Fruit fly (Drosophila melanogaster) whole organism, embryonic: ENCODE data around the gene CG13097.

ENCODE experiments used
- Ada2b ChIP-seq: fragments of 200-800 bp; sonication (Bioruptor generic); IDR thresholded peaks from 2 replicates; pipeline ENCODE4 v1.3.6; 2022; ENCODE audit warnings: missing biosample characterization, missing genetic modification characterization
- Atf3 ChIP-seq: fragments of 200-800 bp; sonication (Bioruptor generic); optimal IDR thresholded peaks from 3 replicates; lab custom pipeline; 2016; ENCODE audit warnings: missing biosample characterization, missing genetic modification characterization
- CG10274 ChIP-seq: fragments of 200-800 bp; sonication (Bioruptor generic); optimal IDR thresholded peaks from 3 replicates; lab custom pipeline; 2017; ENCODE audit warnings: missing biosample characterization, mild to moderate bottlenecking, missing genetic modification characterization
- CG10321 ChIP-seq: fragments of 200-800 bp; sonication (Bioruptor generic); IDR thresholded peaks from 2 replicates; pipeline ENCODE4 v1.3.6; 2022; ENCODE audit warnings: missing biosample characterization, missing genetic modification characterization
- CG11398 ChIP-seq: fragments of 200-800 bp; sonication (Bioruptor generic); optimal IDR thresholded peaks from 2 replicates; lab custom pipeline; 2016; ENCODE audit warnings: missing biosample characterization, missing genetic modification characterization
- CG11695 ChIP-seq: fragments of 200-800 bp; sonication (Bioruptor generic); IDR thresholded peaks from 3 replicates; pipeline ENCODE4 v1.3.6; 2022; ENCODE audit warnings: missing biosample characterization, missing genetic modification characterization
- CG12744 ChIP-seq: fragments of 200-800 bp; sonication (Bioruptor generic); optimal IDR thresholded peaks from 2 replicates; lab custom pipeline; 2016; ENCODE audit warnings: missing biosample characterization, missing genetic modification characterization
- CG13296 ChIP-seq: fragments of 200-800 bp; sonication (Bioruptor generic); optimal IDR thresholded peaks from 3 replicates; lab custom pipeline; 2018; ENCODE audit warnings: missing biosample characterization, mild to moderate bottlenecking, missing genetic modification characterization
- CG13894 ChIP-seq: fragments of 200-800 bp; sonication (Bioruptor generic); optimal IDR thresholded peaks from 3 replicates; lab custom pipeline; 2018; ENCODE audit warnings: missing biosample characterization, mild to moderate bottlenecking, missing genetic modification characterization, moderate library complexity
- CG15269 ChIP-seq: fragments of 200-800 bp; sonication (Bioruptor generic); optimal IDR thresholded peaks from 2 replicates; lab custom pipeline; 2018; ENCODE audit warnings: missing biosample characterization, mild to moderate bottlenecking, missing genetic modification characterization, moderate library complexity
- CG15514 ChIP-seq: fragments of 200-800 bp; sonication (Bioruptor generic); optimal IDR thresholded peaks from 3 replicates; lab custom pipeline; 2017; ENCODE audit warnings: missing biosample characterization, missing genetic modification characterization, mild to moderate bottlenecking, moderate library complexity, missing genetic modification reagents
- CG3065 ChIP-seq: fragments of 200-800 bp; sonication (Bioruptor generic); optimal IDR thresholded peaks from 2 replicates; lab custom pipeline; 2016; ENCODE audit warnings: missing biosample characterization, missing genetic modification characterization
- CG31441 ChIP-seq: fragments of 200-800 bp; sonication (Bioruptor generic); IDR thresholded peaks from 2 replicates; pipeline ENCODE4 v1.3.6; 2022; ENCODE audit warnings: missing biosample characterization, missing genetic modification characterization
- CG3163 ChIP-seq: fragments of 200-800 bp; sonication (Bioruptor generic); optimal IDR thresholded peaks from 3 replicates; lab custom pipeline; 2016; ENCODE audit warnings: missing biosample characterization, missing genetic modification characterization
- CG32767 ChIP-seq: fragments of 200-800 bp; sonication (Bioruptor generic); IDR thresholded peaks from 2 replicates; pipeline ENCODE4 v1.3.6; 2022; ENCODE audit warnings: missing biosample characterization, missing genetic modification characterization
- CG33213 ChIP-seq: fragments of 200-800 bp; sonication (Bioruptor generic); optimal IDR thresholded peaks from 3 replicates; lab custom pipeline; 2016; ENCODE audit warnings: missing biosample characterization, missing genetic modification characterization
- CG34376 ChIP-seq: fragments of 200-800 bp; sonication (Bioruptor generic); optimal IDR thresholded peaks from 2 replicates; lab custom pipeline; 2018; ENCODE audit warnings: missing biosample characterization, mild to moderate bottlenecking, missing genetic modification characterization
- CG34422 ChIP-seq: fragments of 200-800 bp; sonication (Bioruptor generic); IDR thresholded peaks from 3 replicates; pipeline ENCODE4 v1.3.6; 2022; ENCODE audit warnings: missing biosample characterization, missing genetic modification characterization
- CG6683 ChIP-seq: fragments of 200-800 bp; sonication (Bioruptor generic); optimal IDR thresholded peaks from 2 replicates; lab custom pipeline; 2017; ENCODE audit warnings: missing biosample characterization, mild to moderate bottlenecking, missing genetic modification characterization, missing genetic modification reagents
- CG7745 ChIP-seq: fragments of 200-800 bp; sonication (Bioruptor generic); optimal IDR thresholded peaks from 2 replicates; lab custom pipeline; 2018; ENCODE audit warnings: missing biosample characterization, mild to moderate bottlenecking, missing genetic modification characterization, moderate library complexity
- CG8281 ChIP-seq: fragments of 200-800 bp; sonication (Bioruptor generic); optimal IDR thresholded peaks from 2 replicates; lab custom pipeline; 2018; ENCODE audit warnings: missing biosample characterization, mild to moderate bottlenecking, missing genetic modification characterization, moderate library complexity
- CG8359 ChIP-seq: fragments of 200-800 bp; sonication (Bioruptor generic); optimal IDR thresholded peaks from 2 replicates; lab custom pipeline; 2017; ENCODE audit warnings: missing biosample characterization, mild to moderate bottlenecking, missing genetic modification characterization, borderline replicate concordance
- CG9215 ChIP-seq: fragments of 200-800 bp; sonication (Bioruptor generic); IDR thresholded peaks from 2 replicates; pipeline ENCODE4 v1.3.6; 2022; ENCODE audit warnings: missing biosample characterization, missing genetic modification characterization
- Chrac-16 ChIP-seq: fragments of 200-800 bp; sonication (Bioruptor generic); optimal IDR thresholded peaks from 3 replicates; lab custom pipeline; 2016; ENCODE audit warnings: missing biosample characterization, missing genetic modification characterization
- CkIIα-i1 ChIP-seq: fragments of 200-800 bp; sonication (Bioruptor generic); IDR thresholded peaks from 2 replicates; pipeline ENCODE4 v1.3.6; 2022; ENCODE audit warnings: missing biosample characterization, missing genetic modification characterization
- Dbx ChIP-seq: fragments of 200-800 bp; sonication (Bioruptor generic); IDR thresholded peaks from 3 replicates; pipeline ENCODE4 v1.3.6; 2022; ENCODE audit warnings: missing biosample characterization, missing genetic modification characterization
- Drgx ChIP-seq: fragments of 200-800 bp; sonication (Bioruptor generic); IDR thresholded peaks from 2 replicates; pipeline ENCODE4 v1.3.6; 2022; ENCODE audit warnings: missing biosample characterization, missing genetic modification characterization
- HLH4C ChIP-seq: fragments of 200-800 bp; sonication (Bioruptor generic); IDR thresholded peaks from 3 replicates; pipeline ENCODE4 v1.3.6; 2022; ENCODE audit warnings: missing biosample characterization, missing genetic modification characterization; ENCODE audit not compliant: partially characterized antibody
- Lhr ChIP-seq: fragments of 200-800 bp; sonication (Bioruptor generic); optimal IDR thresholded peaks from 3 replicates; lab custom pipeline; 2017; ENCODE audit warnings: mild to moderate bottlenecking, missing biosample characterization, missing genetic modification reagents, missing genetic modification characterization
- Optix ChIP-seq: fragments of 200-800 bp; sonication (Bioruptor generic); IDR thresholded peaks from 3 replicates; pipeline ENCODE4 v1.3.6; 2022; ENCODE audit warnings: missing biosample characterization, missing genetic modification characterization
- Spps ChIP-seq: fragments of 200-800 bp; sonication (Bioruptor generic); optimal IDR thresholded peaks from 2 replicates; lab custom pipeline; 2018; ENCODE audit warnings: missing biosample characterization, mild to moderate bottlenecking, missing genetic modification characterization
- ac ChIP-seq: fragments of 200-800 bp; sonication (Bioruptor generic); optimal IDR thresholded peaks from 3 replicates; lab custom pipeline; 2017; ENCODE audit warnings: missing biosample characterization, mild to moderate bottlenecking, missing genetic modification characterization
- ara ChIP-seq: fragments of 200-800 bp; sonication (Bioruptor generic); IDR thresholded peaks from 2 replicates; pipeline ENCODE4 v1.3.6; 2022; ENCODE audit warnings: missing biosample characterization, missing genetic modification characterization
- bowl ChIP-seq: fragments of 200-800 bp; sonication (Bioruptor generic); IDR thresholded peaks from 2 replicates; pipeline ENCODE4 v1.3.6; 2022; ENCODE audit warnings: missing biosample characterization, missing genetic modification characterization
- bsh ChIP-seq, 2 experiments: fragments of 200-800 bp; sonication (Bioruptor generic); optimal IDR thresholded peaks; 2 replicates each; lab custom pipeline; 2017 to 2018; ENCODE audit warnings: mild to moderate bottlenecking in 2 of 2, missing biosample characterization in 2 of 2, missing genetic modification characterization in 2 of 2, moderate library complexity in 1 of 2
- ci ChIP-seq: fragments of 200-800 bp; sonication (Bioruptor generic); IDR thresholded peaks from 3 replicates; pipeline ENCODE4 v1.3.6; 2022; ENCODE audit warnings: missing biosample characterization, missing genetic modification characterization
- croc ChIP-seq: fragments of 200-800 bp; sonication (Bioruptor generic); conservative IDR thresholded peaks from 3 replicates; pipeline ENCODE4 v1.3.6; 2022; ENCODE audit warnings: missing biosample characterization, missing genetic modification characterization
- gce ChIP-seq: fragments of 200-800 bp; sonication (Bioruptor generic); IDR thresholded peaks from 3 replicates; pipeline ENCODE4 v1.3.6; 2022; ENCODE audit warnings: missing biosample characterization, missing genetic modification characterization
- gsb-n ChIP-seq: fragments of 200-800 bp; sonication (Bioruptor generic); optimal IDR thresholded peaks from 3 replicates; lab custom pipeline; 2018; ENCODE audit warnings: missing biosample characterization, mild to moderate bottlenecking, missing genetic modification characterization
- onecut ChIP-seq: fragments of 200-800 bp; sonication (Bioruptor generic); IDR thresholded peaks from 2 replicates; pipeline ENCODE4 v1.3.6; 2022; ENCODE audit warnings: missing biosample characterization, missing genetic modification characterization
- phol ChIP-seq: fragments of 200-800 bp; sonication (Bioruptor generic); optimal IDR thresholded peaks from 3 replicates; lab custom pipeline; 2018; ENCODE audit warnings: missing biosample characterization, mild to moderate bottlenecking, missing genetic modification characterization, moderate library complexity
- ro ChIP-seq: fragments of 200-800 bp; sonication (Bioruptor generic); IDR thresholded peaks from 2 replicates; pipeline ENCODE4 v1.3.6; 2022; ENCODE audit warnings: missing biosample characterization, missing genetic modification characterization
- seq ChIP-seq: fragments of 200-800 bp; sonication (Bioruptor generic); IDR thresholded peaks from 2 replicates; pipeline ENCODE4 v1.3.6; 2022; ENCODE audit warnings: missing biosample characterization, missing genetic modification characterization
- sim ChIP-seq: fragments of 200-800 bp; sonication (Bioruptor generic); IDR thresholded peaks from 2 replicates; pipeline ENCODE4 v1.3.6; 2022; ENCODE audit warnings: missing biosample characterization, missing genetic modification characterization
- tap ChIP-seq: fragments of 200-800 bp; optimal IDR thresholded peaks from 3 replicates; lab custom pipeline; 2019; ENCODE audit warnings: missing biosample characterization, mild to moderate bottlenecking, missing genetic modification characterization, moderate library complexity
- tgo ChIP-seq: fragments of 200-800 bp; sonication (Bioruptor generic); IDR thresholded peaks from 3 replicates; pipeline ENCODE4 v1.3.6; 2022; ENCODE audit warnings: missing biosample characterization, missing genetic modification characterization
- trh ChIP-seq: fragments of 200-800 bp; sonication (Bioruptor generic); optimal IDR thresholded peaks from 2 replicates; lab custom pipeline; 2016; ENCODE audit warnings: missing biosample characterization, missing genetic modification characterization
- tup ChIP-seq: fragments of 200-800 bp; sonication (Bioruptor generic); optimal IDR thresholded peaks from 2 replicates; lab custom pipeline; 2016; ENCODE audit warnings: missing biosample characterization, mild to moderate bottlenecking, missing genetic modification characterization, moderate library complexity
- wek ChIP-seq: fragments of 200-800 bp; sonication (Bioruptor generic); optimal IDR thresholded peaks from 3 replicates; lab custom pipeline; 2018; ENCODE audit warnings: missing biosample characterization, mild to moderate bottlenecking, missing genetic modification characterization, moderate library complexity
- yki ChIP-seq: fragments of >200 bp; optimal IDR thresholded peaks from 3 replicates; lab custom pipeline; 2018

CG13097 gene

dm6 chr2L:8553789-8554626 is 39.3 kb upstream of the CG13097 start (continued):
- TF ChIP-seq Optix (GFP tag; lab: Robert Waterston, UW) = no peak
- TF ChIP-seq bsh (GFP tag; optimal IDR thresholded peaks at IDR 0.05; lab: Kevin White, UChicago) = peak in 1 of 2 experiments; percentile 63
- peak; percentile 53 for TF ChIP-seq Chrac-16
- no peak for TF ChIP-seq CG9215 (GFP tag; lab: Robert Waterston, UW)
- TF ChIP-seq CG34422 (GFP tag; lab: Robert Waterston, UW) = no peak
- no peak for TF ChIP-seq tup (GFP tag; lab: Kevin White, UChicago)
- no peak for TF ChIP-seq Drgx (GFP tag; lab: Robert Waterston, UW)
- TF ChIP-seq gsb-n = peak; percentile 95
- TF ChIP-seq ci = no peak
- TF ChIP-seq ara = peak; percentile 64
- TF ChIP-seq wek (GFP tag; lab: Kevin White, UChicago) = no peak
- TF ChIP-seq CG34376 = no peak
- no peak for TF ChIP-seq trh (GFP tag; lab: Kevin White, UChicago)
- 0 out of 3 replicates have a peak, but pooled peaks have one; percentile 33 for TF ChIP-seq HLH4C
- TF ChIP-seq seq (GFP tag; lab: Robert Waterston, UW) = 0 out of 2 replicates have a peak, but pooled peaks have one; percentile 27
- TF ChIP-seq Dbx (GFP tag; lab: Robert Waterston, UW) = no peak
- TF ChIP-seq bowl = no peak
- no peak for TF ChIP-seq CG8359
- TF ChIP-seq CG11695 (GFP tag; lab: Robert Waterston, UW) = peak; percentile 47; the same call in 1 of the 3 replicates
- TF ChIP-seq CG3163 = peak; percentile 35
- TF ChIP-seq Lhr (GFP tag; lab: Kevin White, UChicago) = peak; percentile 11
- no peak for TF ChIP-seq Ada2b (GFP tag; lab: Robert Waterston, UW)
- TF ChIP-seq CG15269 = peak; percentile 27
- no peak for TF ChIP-seq CG15514
- TF ChIP-seq ac (GFP tag; lab: Kevin White, UChicago) = no peak
- TF ChIP-seq Spps = no peak
- no peak for TF ChIP-seq CG8281 (tag; lab: Kevin White, UChicago)
- peak; percentile 61 for TF ChIP-seq phol
- no peak for TF ChIP-seq tap
- TF ChIP-seq ro (GFP tag; lab: Robert Waterston, UW) = no peak
- TF ChIP-seq onecut (GFP tag; lab: Robert Waterston, UW) = peak; percentile 49
- no peak for TF ChIP-seq CG32767 (GFP tag; lab: Robert Waterston, UW)
- no peak for TF ChIP-seq CG13296
- peak; percentile 16; the same call in 1 of the 3 replicates for TF ChIP-seq croc (GFP tag; lab: Robert Waterston, UW)
- no peak for TF ChIP-seq CG10321 (GFP tag; lab: Robert Waterston, UW)
- no peak for TF ChIP-seq gce (GFP tag; lab: Robert Waterston, UW)
- TF ChIP-seq CkIIα-i1 (GFP tag; lab: Robert Waterston, UW) = no peak
- TF ChIP-seq CG10274 (GFP tag; lab: Kevin White, UChicago) = no peak
- TF ChIP-seq CG13894 (tag; lab: Kevin White, UChicago) = no peak
- TF ChIP-seq CG7745 (tag; lab: Kevin White, UChicago) = no peak
- TF ChIP-seq CG12744 (GFP tag; lab: Kevin White, UChicago) = no peak
- TF ChIP-seq CG11398 (GFP tag; lab: Kevin White, UChicago) = no peak
- no peak for TF ChIP-seq CG3065 (GFP tag; lab: Kevin White, UChicago)
- no peak for TF ChIP-seq yki (lab: Kevin White, UChicago)
- TF ChIP-seq Atf3 = no peak
- TF ChIP-seq CG31441 = peak; percentile 40; the same call in 1 of the 2 replicates
- TF ChIP-seq CG6683 (GFP tag; lab: Kevin White, UChicago) = no peak
- no peak for TF ChIP-seq sim (GFP tag; lab: Robert Waterston, UW)
- TF ChIP-seq tgo (GFP tag; lab: Robert Waterston, UW) = 0 out of 3 replicates have a peak, but pooled peaks have one; percentile 39
- no peak for TF ChIP-seq CG33213
